Worm (Caenorhabditis elegans): ENCODE results near the gene col-89.

Gene col-89

ce11 chrIII:4763509-4763908 lies 15.6 kb downstream of the col-89 start, which contains the start of gene B0393.4:
Gene B0393.4, minus strand, starts transcription at chrIII:4763609.
- no peak for TF ChIP-seq ztf-28 (GFP tag; IDR thresholded peaks at IDR 0.05)
- no peak for TF ChIP-seq somi-1 (GFP tag; optimal IDR thresholded peaks at IDR 0.05)
- TF ChIP-seq attf-3 (GFP tag; conservative IDR thresholded peaks at IDR 0.05) = no peak

ce11 chrIII:4765474-4765873 lies 17.5 kb downstream of the col-89 start, which contains the start of gene B0393.5:
Gene B0393.5, plus strand, starts transcription at chrIII:4765774.
- TF ChIP-seq tlf-1 (GFP tag; optimal IDR thresholded peaks at IDR 0.05) = no peak
- TF ChIP-seq ets-4 (GFP tag; optimal IDR thresholded peaks at IDR 0.05) = no peak
- TF ChIP-seq B0035.1 (tag; optimal IDR thresholded peaks at IDR 0.05) = no peak
- no peak for TF ChIP-seq pbrm-1 (GFP tag; IDR thresholded peaks at IDR 0.05)
- TF ChIP-seq somi-1 (GFP tag; optimal IDR thresholded peaks at IDR 0.05) = no peak

- no peak for TF ChIP-seq F57A8.1 (GFP tag; optimal IDR thresholded peaks at IDR 0.05)
- no peak for TF ChIP-seq rcor-1 (GFP tag; IDR thresholded peaks at IDR 0.05)
- no peak for TF ChIP-seq him-1 (tag; optimal IDR thresholded peaks at IDR 0.05)
- no peak for TF ChIP-seq F55B11.4 (tag; optimal IDR thresholded peaks at IDR 0.05; ENCODE audit: borderline replicate concordance, insufficient read depth)
- TF ChIP-seq lin-26 (GFP tag; IDR thresholded peaks at IDR 0.05) = no peak
- no peak for TF ChIP-seq C06A6.2 (GFP tag; conservative IDR thresholded peaks at IDR 0.05)
- no peak for TF ChIP-seq lsy-27 (tag; optimal IDR thresholded peaks at IDR 0.05; ENCODE audit: borderline replicate concordance, insufficient read depth)
- TF ChIP-seq snpc-1.1 (tag; optimal IDR thresholded peaks at IDR 0.05; ENCODE audit: insufficient read depth) = no peak
- no peak for TF ChIP-seq F37B4.10 (GFP tag; IDR thresholded peaks at IDR 0.05)
- no peak for TF ChIP-seq ceh-91 (GFP tag; IDR thresholded peaks at IDR 0.05)
- no peak for TF ChIP-seq ztf-26 (tag; optimal IDR thresholded peaks at IDR 0.05)
- TF ChIP-seq Y53F4B.3 (GFP tag; IDR thresholded peaks at IDR 0.05) = no peak
- no peak for TF ChIP-seq rpc-1 (optimal IDR thresholded peaks at IDR 0.05)
- no peak for TF ChIP-seq rpc-1 (tag; optimal IDR thresholded peaks at IDR 0.05)
Measured at ce11 chrIII:4766842-4767241, 18.9 kb downstream of the col-89 start.

DNA sequence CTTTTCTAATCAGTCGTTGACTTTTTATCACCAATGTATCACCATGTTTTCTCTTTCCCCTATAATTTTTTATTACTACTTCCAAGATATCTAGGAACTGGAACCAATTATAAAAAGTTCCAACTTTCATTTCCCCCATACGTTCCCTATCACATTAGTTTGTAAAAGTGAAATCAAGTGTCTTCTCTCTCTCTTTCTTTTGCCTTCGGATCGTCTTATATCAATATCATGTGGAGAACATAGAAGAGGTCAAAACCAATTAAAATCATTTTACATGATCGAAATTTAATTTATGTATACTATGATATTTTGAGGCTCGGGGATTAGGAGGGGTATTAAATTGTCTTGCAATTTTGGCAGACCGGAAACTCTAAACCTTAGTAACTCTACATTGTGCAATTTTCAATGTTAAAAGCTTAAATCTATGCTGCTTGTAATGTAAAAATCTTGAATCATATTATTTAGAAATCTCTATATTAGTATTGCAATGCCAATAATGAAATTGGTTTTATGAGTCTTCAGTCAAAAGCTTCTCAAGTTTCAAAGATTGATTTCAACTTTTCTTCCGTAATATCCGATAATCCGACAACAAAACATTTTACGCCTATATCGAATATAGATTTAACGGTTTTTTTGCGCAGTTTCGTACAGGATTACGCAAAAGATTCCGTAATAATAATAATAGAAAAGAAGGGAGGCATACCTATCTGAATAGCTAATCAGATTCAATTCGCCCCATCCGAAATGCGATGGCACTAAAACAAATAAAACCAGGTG lies 20.1 kb downstream of the col-89 start:
- TF ChIP-seq lir-1 (GFP tag; conservative IDR thresholded peaks at IDR 0.05) = no peak
- TF ChIP-seq let-607 (tag; optimal IDR thresholded peaks at IDR 0.05) = no peak
- no peak for TF ChIP-seq F33H1.4 (GFP tag; IDR thresholded peaks at IDR 0.05)
- TF ChIP-seq B0035.1 (tag; optimal IDR thresholded peaks at IDR 0.05) = no peak
- no peak for TF ChIP-seq nhr-120 (GFP tag; IDR thresholded peaks at IDR 0.05)
- TF ChIP-seq C17E4.6 (GFP tag; IDR thresholded peaks at IDR 0.05) = no peak
- TF ChIP-seq ztf-6 (GFP tag; IDR thresholded peaks at IDR 0.05) = no peak
- TF ChIP-seq sea-2 (GFP tag; IDR thresholded peaks at IDR 0.05) = no peak
- no peak for TF ChIP-seq rpc-1 (optimal IDR thresholded peaks at IDR 0.05)
- no peak for TF ChIP-seq rpc-1 (tag; optimal IDR thresholded peaks at IDR 0.05)
- no peak for TF ChIP-seq pbrm-1 (GFP tag; IDR thresholded peaks at IDR 0.05)
- no peak for TF ChIP-seq bed-2 (GFP tag; IDR thresholded peaks at IDR 0.05)
- no peak for TF ChIP-seq B0019.2 (GFP tag; conservative IDR thresholded peaks at IDR 0.05)

DNA sequence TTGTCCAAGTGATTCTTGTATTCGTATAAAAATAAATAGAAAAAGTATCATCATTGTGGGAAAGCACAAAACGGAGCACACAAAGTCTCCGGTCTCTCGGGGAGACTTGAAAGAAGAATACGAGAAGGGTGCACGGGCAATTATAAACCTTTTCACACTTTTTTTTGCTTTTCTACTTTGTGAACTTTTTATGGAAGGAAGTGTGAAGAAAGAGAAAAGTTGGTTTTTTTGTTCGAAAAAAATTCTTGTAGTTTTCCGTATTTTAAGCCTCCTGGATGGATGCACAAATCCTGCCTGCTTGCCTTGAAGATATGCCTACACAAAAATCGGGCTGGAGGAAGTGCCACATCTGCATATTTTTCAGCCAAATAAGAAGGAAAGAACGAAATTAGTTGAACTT lies 30.1 kb downstream of the col-89 start, which contains the start of gene B0393.7:
TSS of gene B0393.7 (minus strand) at position 101 of the 400 bp plus-strand sequence.
- TF ChIP-seq ztf-25 (GFP tag; IDR thresholded peaks at IDR 0.05) = no peak
- TF ChIP-seq zfh-2 (GFP tag; conservative IDR thresholded peaks at IDR 0.05) = no peak
